Worm (Caenorhabditis elegans): ENCODE measurements around the gene D1025.1.

The D1025.1 gene

ce11 chrX:14499830-14500409, 20.6 kb upstream of the D1025.1 start (continued):
- TF ChIP-seq unc-62 (GFP tag; optimal IDR thresholded peaks at IDR 0.05 in 1 of 2) = peak in 1 of 2 experiments; percentile 97
- no peak for TF ChIP-seq unc-62 (tag; optimal IDR thresholded peaks at IDR 0.05)
- no peak for TF ChIP-seq F26F4.8 (GFP tag; conservative IDR thresholded peaks at IDR 0.05)
- TF ChIP-seq lsy-2 (tag; optimal IDR thresholded peaks at IDR 0.05) = peak in 1 of 2 experiments; percentile 27
- no peak for TF ChIP-seq snpc-4 (tag; optimal IDR thresholded peaks at IDR 0.05)
- no peak for TF ChIP-seq skn-1 (tag; optimal IDR thresholded peaks at IDR 0.05)
- TF ChIP-seq unc-39 (tag; optimal IDR thresholded peaks at IDR 0.05) = no peak
- no peak for TF ChIP-seq jun-1 (tag; optimal IDR thresholded peaks at IDR 0.05)
- TF ChIP-seq ceh-28 (tag; optimal IDR thresholded peaks at IDR 0.05) = no peak
- no peak for TF ChIP-seq snpc-1.2 (GFP tag; IDR thresholded peaks at IDR 0.05)
- TF ChIP-seq ctbp-1 (GFP tag; IDR thresholded peaks at IDR 0.05) = 0 out of 2 replicates have a peak, but pooled peaks have one; percentile 39
- no peak for TF ChIP-seq R02D3.7 (tag; optimal IDR thresholded peaks at IDR 0.05)
- no peak for TF ChIP-seq ZK546.5 (tag; optimal IDR thresholded peaks at IDR 0.05)
- no peak for TF ChIP-seq set-16 (GFP tag; IDR thresholded peaks at IDR 0.05)
- TF ChIP-seq daf-16 (GFP tag; optimal IDR thresholded peaks at IDR 0.05) = no peak
- no peak for TF ChIP-seq daf-16 (tag; optimal IDR thresholded peaks at IDR 0.05)
- no peak for TF ChIP-seq vab-7 (GFP tag; IDR thresholded peaks at IDR 0.05)
- TF ChIP-seq ZK337.2 (GFP tag; IDR thresholded peaks at IDR 0.05) = no peak
- TF ChIP-seq nhr-6 (tag; optimal IDR thresholded peaks at IDR 0.05) = no peak
- TF ChIP-seq madf-5 (GFP tag; IDR thresholded peaks at IDR 0.05) = no peak
- no peak for TF ChIP-seq Y105C5A.15 (GFP tag; IDR thresholded peaks at IDR 0.05)
- peak in 1 of 2 experiments; percentile 45 for TF ChIP-seq mdl-1 (tag; optimal IDR thresholded peaks at IDR 0.05)
- no peak for TF ChIP-seq lin-1 (GFP tag; IDR thresholded peaks at IDR 0.05)
- no peak for TF ChIP-seq nhr-237 (tag; optimal IDR thresholded peaks at IDR 0.05)
- TF ChIP-seq hif-1 (tag; optimal IDR thresholded peaks at IDR 0.05) = no peak
- peak; percentile 11 for TF ChIP-seq hlh-11 (tag; optimal IDR thresholded peaks at IDR 0.05)
- no peak for TF ChIP-seq fos-1 (tag; optimal IDR thresholded peaks at IDR 0.05)
- no peak for TF ChIP-seq lin-38 (GFP tag; IDR thresholded peaks at IDR 0.05)
- TF ChIP-seq daf-19 (GFP tag; conservative IDR thresholded peaks at IDR 0.05) = no peak
- no peak for TF ChIP-seq ceh-62 (tag; optimal IDR thresholded peaks at IDR 0.05)
- TF ChIP-seq spr-3 (GFP tag; optimal IDR thresholded peaks at IDR 0.05) = no peak
- no peak for TF ChIP-seq daf-8 (GFP tag; IDR thresholded peaks at IDR 0.05)
- TF ChIP-seq aha-1 (tag) = peak; percentile 90
- no peak for TF ChIP-seq pqm-1 (tag; optimal IDR thresholded peaks at IDR 0.05)
- no peak for TF ChIP-seq Y5F2A.4 (GFP tag; optimal IDR thresholded peaks at IDR 0.05)
- no peak for TF ChIP-seq arid-1 (GFP tag; conservative IDR thresholded peaks at IDR 0.05)
- TF ChIP-seq nhr-42 (GFP tag; IDR thresholded peaks at IDR 0.05) = no peak
- TF ChIP-seq gei-8 (GFP tag; optimal IDR thresholded peaks at IDR 0.05) = no peak
- TF ChIP-seq F49E8.2 (tag; optimal IDR thresholded peaks at IDR 0.05; ENCODE audit: borderline replicate concordance) = no peak
- TF ChIP-seq nhr-48 (tag; optimal IDR thresholded peaks at IDR 0.05) = peak; percentile 4
- TF ChIP-seq ceh-20 (GFP tag; IDR thresholded peaks at IDR 0.05) = no peak
- TF ChIP-seq mes-2 (tag; optimal IDR thresholded peaks at IDR 0.05; ENCODE audit: poor library complexity, severe bottlenecking) = no peak
- TF ChIP-seq lim-7 (GFP tag; IDR thresholded peaks at IDR 0.05) = no peak
- TF ChIP-seq fkh-10 (GFP tag; optimal IDR thresholded peaks at IDR 0.05) = no peak
- no peak for TF ChIP-seq ama-1 (optimal IDR thresholded peaks at IDR 0.05)
- no peak for TF ChIP-seq hmg-1.1 (GFP tag; IDR thresholded peaks at IDR 0.05)
- no peak for TF ChIP-seq ztf-7 (tag; optimal IDR thresholded peaks at IDR 0.05)
- no peak for TF ChIP-seq T26A8.4 (GFP tag; IDR thresholded peaks at IDR 0.05)
- TF ChIP-seq nhr-28 (tag; optimal IDR thresholded peaks at IDR 0.05) = peak; percentile 60
- TF ChIP-seq nhr-111 (GFP tag; optimal IDR thresholded peaks at IDR 0.05) = no peak
- TF ChIP-seq dve-1 (tag; optimal IDR thresholded peaks at IDR 0.05; ENCODE audit: insufficient read depth) = no peak
- TF ChIP-seq php-3 (GFP tag; IDR thresholded peaks at IDR 0.05) = no peak
- no peak for TF ChIP-seq zip-11 (GFP tag; IDR thresholded peaks at IDR 0.05)

Data from whole organism, L4 larva.